Worm (Caenorhabditis elegans) whole organism, L1 larva: ENCODE results near the gene C34E11.4.

ENCODE experiments used
- C16A3.4 ChIP-seq: fragments of 150-350 bp; optimal IDR thresholded peaks from 2 replicates; lab custom pipeline; 2014; ENCODE audit warnings: missing biosample characterization, missing genetic modification characterization
- F16B12.6 ChIP-seq: fragments of 150-350 bp; optimal IDR thresholded peaks from 2 replicates; lab custom pipeline; 2014; ENCODE audit warnings: missing biosample characterization, missing genetic modification characterization
- Y116A8C.19 ChIP-seq: sonication (generic microtip); optimal IDR thresholded peaks from 2 replicates; lab custom pipeline; 2016; ENCODE audit warnings: missing compliant biosample characterization, missing genetic modification characterization, borderline replicate concordance
- aha-1 ChIP-seq: fragments of 150-350 bp; optimal IDR thresholded peaks from 2 replicates; lab custom pipeline; 2014; ENCODE audit warnings: missing biosample characterization, missing genetic modification characterization
- alr-1 ChIP-seq: fragments of 200-800 bp; sonication (Bioruptor generic); optimal IDR thresholded peaks from 2 replicates; lab custom pipeline; 2018; ENCODE audit warnings: borderline replicate concordance, mild to moderate bottlenecking, missing genetic modification characterization, missing compliant biosample characterization
- ama-1 ChIP-seq: fragments of 150-350 bp; optimal IDR thresholded peaks from 2 replicates; lab custom pipeline; 2014
- ceh-82 ChIP-seq, 3 experiments: fragments of 150-350 bp in 1 of 3; sonication (generic microtip) in 2 of 3; optimal IDR thresholded peaks; 2 replicates each; lab custom pipeline; 2014 to 2017; ENCODE audit warnings: missing biosample characterization in 3 of 3, missing genetic modification characterization in 3 of 3
- dsc-1 ChIP-seq: sonication (generic microtip); optimal IDR thresholded peaks from 2 replicates; lab custom pipeline; 2016; ENCODE audit warnings: mild to moderate bottlenecking, missing genetic modification characterization, missing compliant biosample characterization
- efl-1 ChIP-seq, 4 experiments: fragments of 150-350 bp; optimal IDR thresholded peaks in 3 of 4; peaks in 1 of 4; 1 replicate in 1 of 4; 2 replicates in 3 of 4; lab custom pipeline; 2014; ENCODE audit warnings: missing biosample characterization in 2 of 4, missing genetic modification characterization in 2 of 4, missing genetic modification reagents in 2 of 4
- egl-13 ChIP-seq: sonication (generic microtip); optimal IDR thresholded peaks from 2 replicates; lab custom pipeline; 2016; ENCODE audit warnings: missing genotype, missing genetic modification reagents, missing genetic modification characterization, missing compliant biosample characterization
- elt-2 ChIP-seq: sonication (generic microtip); optimal IDR thresholded peaks from 2 replicates; lab custom pipeline; 2016; ENCODE audit warnings: missing genetic modification characterization, mild to moderate bottlenecking, inconsistent platforms, missing compliant biosample characterization, missing genetic modification reagents
- ets-5 ChIP-seq: fragments of 200-800 bp; sonication (Bioruptor generic); IDR thresholded peaks from 2 replicates; pipeline ENCODE4 v1.3.6; 2022; ENCODE audit warnings: missing genetic modification characterization, missing compliant biosample characterization
- fkh-10 ChIP-seq: sonication (generic microtip); optimal IDR thresholded peaks from 2 replicates; lab custom pipeline; 2017; ENCODE audit warnings: missing biosample characterization, missing genetic modification reagents, missing genetic modification characterization
- fkh-4 ChIP-seq: sonication (generic microtip); optimal IDR thresholded peaks from 2 replicates; lab custom pipeline; 2016; ENCODE audit warnings: missing compliant biosample characterization, missing genetic modification characterization, borderline replicate concordance
- fos-1 ChIP-seq: fragments of 150-350 bp; optimal IDR thresholded peaks from 2 replicates; lab custom pipeline; 2014; ENCODE audit warnings: missing biosample characterization, missing genetic modification characterization
- grh-1 ChIP-seq: fragments of 200-800 bp; sonication (Bioruptor generic); IDR thresholded peaks from 2 replicates; pipeline ENCODE4 v1.3.6; 2022; ENCODE audit warnings: missing genetic modification reagents, missing genetic modification characterization, missing compliant biosample characterization
- hpl-2 ChIP-seq: fragments of 150-350 bp; optimal IDR thresholded peaks from 2 replicates; lab custom pipeline; 2014; ENCODE audit warnings: missing biosample characterization, missing genetic modification reagents, missing genetic modification characterization
- isw-1 ChIP-seq: fragments of 200-800 bp; sonication (Bioruptor generic); IDR thresholded peaks from 2 replicates; pipeline ENCODE4 v1.3.6; 2022; ENCODE audit warnings: missing genetic modification characterization, missing compliant biosample characterization
- lin-39 ChIP-seq: fragments of 150-350 bp; optimal IDR thresholded peaks from 2 replicates; lab custom pipeline; 2014; ENCODE audit warnings: missing biosample characterization, missing genetic modification reagents, missing genetic modification characterization
- lsy-2 ChIP-seq, 2 experiments: fragments of 150-350 bp; optimal IDR thresholded peaks; 2 replicates each; lab custom pipeline; 2014; ENCODE audit warnings: missing biosample characterization in 2 of 2, missing genetic modification characterization in 2 of 2
- mef-2 ChIP-seq: fragments of 150-350 bp; optimal IDR thresholded peaks from 2 replicates; lab custom pipeline; 2014; ENCODE audit warnings: missing biosample characterization, missing genetic modification characterization
- nhr-20 ChIP-seq: sonication (generic microtip); optimal IDR thresholded peaks from 2 replicates; lab custom pipeline; 2016; ENCODE audit warnings: mild to moderate bottlenecking, missing genetic modification characterization, missing compliant biosample characterization
- nhr-28 ChIP-seq: fragments of 150-350 bp; optimal IDR thresholded peaks from 2 replicates; lab custom pipeline; 2014; ENCODE audit warnings: missing biosample characterization, missing genetic modification characterization
- nhr-76 ChIP-seq: sonication (generic microtip); optimal IDR thresholded peaks from 2 replicates; lab custom pipeline; 2017; ENCODE audit warnings: missing biosample characterization, missing genetic modification characterization
- nhr-77 ChIP-seq: fragments of 150-350 bp; optimal IDR thresholded peaks from 2 replicates; lab custom pipeline; 2014; ENCODE audit warnings: missing biosample characterization, missing genetic modification characterization
- nhr-85 ChIP-seq: sonication (generic microtip); peaks from one replicate; lab custom pipeline; 2016; ENCODE audit warnings: missing genetic modification characterization, inconsistent platforms, missing compliant biosample characterization
- pax-3 ChIP-seq: fragments of 200-800 bp; sonication (Bioruptor generic); optimal IDR thresholded peaks from 2 replicates; lab custom pipeline; 2018; ENCODE audit warnings: mild to moderate bottlenecking, missing genetic modification characterization, moderate library complexity, missing compliant biosample characterization
- sup-37 ChIP-seq: fragments of 200-800 bp; sonication (Bioruptor generic); optimal IDR thresholded peaks from 2 replicates; lab custom pipeline; 2018; ENCODE audit warnings: mild to moderate bottlenecking, missing genetic modification characterization, missing compliant biosample characterization
- tlp-1 ChIP-seq: fragments of 150-350 bp; optimal IDR thresholded peaks from 2 replicates; lab custom pipeline; 2014; ENCODE audit warnings: missing biosample characterization, missing genetic modification characterization
- unc-30 ChIP-seq: sonication (generic microtip); optimal IDR thresholded peaks from 2 replicates; lab custom pipeline; 2017; ENCODE audit warnings: missing biosample characterization, missing genetic modification characterization
- unc-98 ChIP-seq: fragments of 200-800 bp; sonication (Bioruptor generic); IDR thresholded peaks from 2 replicates; pipeline ENCODE4 v1.3.6; 2022; ENCODE audit warnings: missing genetic modification characterization, missing compliant biosample characterization
- xbp-1 ChIP-seq: sonication (generic microtip); optimal IDR thresholded peaks from 2 replicates; lab custom pipeline; 2016; ENCODE audit warnings: missing genetic modification characterization, missing compliant biosample characterization
- zag-1 ChIP-seq: fragments of 150-350 bp; optimal IDR thresholded peaks from 2 replicates; lab custom pipeline; 2014; ENCODE audit warnings: missing biosample characterization, missing genetic modification characterization
- zip-4 ChIP-seq: fragments of 200-800 bp; sonication (Bioruptor generic); optimal IDR thresholded peaks from 2 replicates; lab custom pipeline; 2018; ENCODE audit warnings: mild to moderate bottlenecking, missing genetic modification characterization, moderate library complexity, missing compliant biosample characterization
- ztf-11 ChIP-seq, 2 experiments: sonication (generic microtip); optimal IDR thresholded peaks; 2 replicates each; lab custom pipeline; 2016 to 2017; ENCODE audit warnings: missing genetic modification characterization in 2 of 2, missing biosample characterization in 1 of 2, missing compliant biosample characterization in 1 of 2
- ztf-4 ChIP-seq: fragments of 150-350 bp; optimal IDR thresholded peaks from 2 replicates; lab custom pipeline; 2014; ENCODE audit warnings: missing biosample characterization, missing genetic modification characterization

Gene C34E11.4

DNA sequence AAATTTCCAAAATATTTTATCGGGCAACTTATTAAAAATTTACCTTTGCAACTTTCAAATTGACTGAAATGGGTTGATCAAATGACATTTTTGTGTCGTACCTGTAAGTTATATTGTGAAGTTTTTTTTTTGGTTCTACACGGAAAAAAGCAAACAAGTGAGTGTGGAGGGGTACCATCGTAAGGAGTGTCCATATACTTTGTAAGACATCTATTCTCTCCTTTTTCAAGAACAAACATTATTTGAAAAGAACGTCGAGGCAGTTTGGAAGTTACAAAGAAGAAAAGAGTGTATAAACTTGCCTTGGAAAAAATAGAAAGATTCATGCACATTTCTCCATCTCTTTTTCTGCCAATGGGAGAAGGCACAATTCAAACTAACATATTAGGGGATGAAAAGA lies 33.4 kb downstream of the C34E11.4 start, which contains the start of gene taf-7.1:
Gene taf-7.1 (minus strand): TSS at position 101 of the 400 bp plus-strand sequence.
- TF ChIP-seq grh-1 (GFP tag; lab: Robert Waterston, UW) (no peak), unc-98 (no peak), efl-1 (optimal IDR thresholded peaks at IDR 0.05; lab: Kevin White, UChicago) (no peak), efl-1 (GFP tag; optimal IDR thresholded peaks at IDR 0.05 in 1 of 2; lab: Kevin White, UChicago) (no peak), Y116A8C.19 (tag; lab: Kevin White, UChicago) (no peak), C16A3.4 (no peak), nhr-85 (tag; lab: Kevin White, UChicago) (no peak), hpl-2 (GFP tag; lab: Kevin White, UChicago) (no peak), xbp-1 (tag; lab: Kevin White, UChicago) (no peak), nhr-77 (tag; lab: Kevin White, UChicago) (no peak), ama-1 (no peak), F16B12.6 (no peak), ztf-11 (tag; optimal IDR thresholded peaks at IDR 0.05; lab: Kevin White, UChicago) (no peak), tlp-1 (tag; lab: Kevin White, UChicago) (no peak), isw-1 (GFP tag; lab: Robert Waterston, UW) (no peak), aha-1 (tag; lab: Kevin White, UChicago) (no peak), nhr-76 (tag; lab: Kevin White, UChicago) (no peak), ets-5 (GFP tag; lab: Robert Waterston, UW) (no peak), elt-2 (tag; lab: Kevin White, UChicago) (no peak), fos-1 (tag; lab: Kevin White, UChicago) (no peak), dsc-1 (tag; lab: Kevin White, UChicago) (no peak)

DNA sequence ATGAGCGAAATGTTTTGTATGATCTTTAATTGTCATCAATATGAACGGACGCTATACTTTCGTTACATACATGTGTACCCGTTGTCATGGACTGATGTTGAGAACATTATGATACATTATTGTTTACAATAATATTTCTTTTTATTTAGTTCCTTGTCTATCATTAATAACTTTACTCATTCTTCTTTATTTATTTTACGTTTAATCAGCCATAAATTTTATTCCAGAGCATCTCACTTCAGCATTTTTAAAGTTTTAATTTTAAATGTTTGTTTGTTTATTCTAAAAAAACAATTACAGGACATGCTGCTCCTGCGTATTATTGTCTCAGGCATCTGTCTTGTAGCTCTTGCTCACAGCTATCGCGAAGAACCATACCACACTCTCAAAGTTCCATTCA lies 39.4 kb downstream of the C34E11.4 start, which contains the start of gene F54F7.2:
Gene F54F7.2 (plus strand): TSS at position 301 of the 400 bp plus-strand sequence.
- no peak for TF ChIP-seq nhr-28 (tag; lab: Kevin White, UChicago)
- TF ChIP-seq alr-1, result no peak
- TF ChIP-seq lsy-2 (tag; optimal IDR thresholded peaks at IDR 0.05; lab: Kevin White, UChicago), result no peak
- TF ChIP-seq pax-3 (tag; lab: Kevin White, UChicago), result no peak
- no peak for TF ChIP-seq hpl-2 (GFP tag; lab: Kevin White, UChicago)
- no peak for TF ChIP-seq ztf-11 (tag; optimal IDR thresholded peaks at IDR 0.05; lab: Kevin White, UChicago)
- TF ChIP-seq fkh-4 (tag; lab: Kevin White, UChicago), result no peak
- no peak for TF ChIP-seq zip-4 (GFP tag; lab: Kevin White, UChicago)

- no peak for TF ChIP-seq fkh-4 (tag; lab: Kevin White, UChicago)
- TF ChIP-seq fkh-10 (GFP tag; lab: Kevin White, UChicago), result no peak
- no peak for TF ChIP-seq pax-3 (tag; lab: Kevin White, UChicago)
- TF ChIP-seq, all 84 proteins: peak for 0
Measured at ce11 chrX:11848618-11849017, 44.6 kb downstream of the C34E11.4 start, which contains the start of gene F54F7.9. Gene F54F7.9 (minus strand): TSS chrX:11848718.

- TF ChIP-seq nhr-20 (no peak), efl-1 (optimal IDR thresholded peaks at IDR 0.05; lab: Kevin White, UChicago) (no peak), efl-1 (GFP tag; optimal IDR thresholded peaks at IDR 0.05 in 1 of 2; lab: Kevin White, UChicago) (peak in 1 of 2 experiments; percentile 31), ceh-82 (tag; optimal IDR thresholded peaks at IDR 0.05; lab: Kevin White, UChicago) (no peak)
- TF ChIP-seq, all 84 proteins: peak for 1
Measured at ce11 chrX:11850082-11850481, 46.1 kb downstream of the C34E11.4 start, which contains the start of gene F54F7.3. Gene F54F7.3 (minus strand): TSS chrX:11850182.

- no peak for TF ChIP-seq F16B12.6
- no peak for TF ChIP-seq nhr-28 (tag; lab: Kevin White, UChicago)
- TF ChIP-seq lin-39 (tag; lab: Kevin White, UChicago), result no peak
- TF ChIP-seq aha-1 (tag; lab: Kevin White, UChicago), result no peak
- no peak for TF ChIP-seq sup-37 (GFP tag; lab: Kevin White, UChicago)
- no peak for TF ChIP-seq isw-1 (GFP tag; lab: Robert Waterston, UW)
- no peak for TF ChIP-seq ceh-82 (tag; optimal IDR thresholded peaks at IDR 0.05; lab: Kevin White, UChicago)
- TF ChIP-seq ztf-4 (tag; lab: Kevin White, UChicago), result no peak
- TF ChIP-seq zag-1 (tag; lab: Kevin White, UChicago), result no peak
- no peak for TF ChIP-seq unc-30 (tag; lab: Kevin White, UChicago)
- TF ChIP-seq egl-13, result no peak
- TF ChIP-seq grh-1 (GFP tag; lab: Robert Waterston, UW), result no peak
- TF ChIP-seq mef-2 (tag; lab: Kevin White, UChicago), result no peak
- TF ChIP-seq lsy-2 (tag; optimal IDR thresholded peaks at IDR 0.05; lab: Kevin White, UChicago), result no peak
- TF ChIP-seq fkh-4 (tag; lab: Kevin White, UChicago), result no peak
Measured at ce11 chrX:11850572-11850971, 46.6 kb downstream of the C34E11.4 start, which contains the start of gene F54F7.14. Gene F54F7.14 (plus strand): TSS chrX:11850872.
